Worm (Caenorhabditis elegans) whole organism, L4 larva: Measurements from ENCODE around the gene erg-28.

Source experiments
- F49E8.2 ChIP-seq: sonication (generic microtip); optimal IDR thresholded peaks from 2 replicates; lab custom pipeline; 2016; ENCODE audit warnings: missing compliant biosample characterization, mild to moderate bottlenecking, missing genetic modification characterization, borderline replicate concordance
- R02D3.7 ChIP-seq: fragments of 150-350 bp; sonication (generic microtip); optimal IDR thresholded peaks from 3 replicates; lab custom pipeline; 2014; ENCODE audit warnings: missing biosample characterization, missing genetic modification characterization
- Y48G9A.11 ChIP-seq: fragments of 200-800 bp; sonication (Bioruptor generic); IDR thresholded peaks from 2 replicates; pipeline ENCODE4 v1.3.6; 2022; ENCODE audit warnings: missing genetic modification reagents, missing genetic modification characterization, missing compliant biosample characterization
- Y5F2A.4 ChIP-seq: fragments of 200-800 bp; sonication (Bioruptor generic); optimal IDR thresholded peaks from 2 replicates; lab custom pipeline; 2018; ENCODE audit warnings: mild to moderate bottlenecking, missing genetic modification characterization, missing compliant biosample characterization
- Y75B8A.6 ChIP-seq: fragments of 200-800 bp; sonication (Bioruptor generic); IDR thresholded peaks from 2 replicates; pipeline ENCODE4 v1.3.6; 2022; ENCODE audit warnings: missing genetic modification reagents, missing genetic modification characterization, missing compliant biosample characterization
- attf-4 ChIP-seq: sonication (generic microtip); optimal IDR thresholded peaks from 3 replicates; lab custom pipeline; 2017; ENCODE audit warnings: missing biosample characterization, missing genetic modification characterization
- ceh-20 ChIP-seq: fragments of 200-800 bp; sonication (Bioruptor generic); IDR thresholded peaks from 2 replicates; pipeline ENCODE4 v1.3.6; 2022; ENCODE audit warnings: missing genetic modification reagents, missing genetic modification characterization, missing compliant biosample characterization
- ceh-62 ChIP-seq: sonication (generic microtip); optimal IDR thresholded peaks from 2 replicates; lab custom pipeline; 2017; ENCODE audit warnings: missing biosample characterization, missing genetic modification characterization
- ces-1 ChIP-seq: fragments of 150-350 bp; sonication (generic microtip); optimal IDR thresholded peaks from 4 replicates; lab custom pipeline; 2014; ENCODE audit warnings: missing biosample characterization, missing genetic modification reagents, missing genetic modification characterization
- daf-12 ChIP-seq: fragments of 150-350 bp; optimal IDR thresholded peaks from 2 replicates; lab custom pipeline; 2014; ENCODE audit warnings: missing biosample characterization, missing genetic modification reagents, missing genetic modification characterization
- daf-16 ChIP-seq, 3 experiments: sonication (generic microtip); optimal IDR thresholded peaks; 2 replicates each; lab custom pipeline; 2016 to 2017; ENCODE audit warnings: missing genetic modification characterization in 3 of 3, missing genetic modification reagents in 3 of 3, mild to moderate bottlenecking in 2 of 3, missing compliant biosample characterization in 2 of 3, missing biosample characterization in 1 of 3, moderate library complexity in 1 of 3
- daf-8 ChIP-seq: fragments of 200-800 bp; sonication (Bioruptor generic); IDR thresholded peaks from 2 replicates; pipeline ENCODE4 v1.3.6; 2022; ENCODE audit warnings: missing genetic modification characterization, missing compliant biosample characterization
- dmd-6 ChIP-seq: fragments of 200-800 bp; sonication (Bioruptor generic); IDR thresholded peaks from 2 replicates; pipeline ENCODE4 v1.3.6; 2022; ENCODE audit warnings: missing genetic modification reagents, missing genetic modification characterization, missing compliant biosample characterization
- dmd-8 ChIP-seq: fragments of 200-800 bp; sonication (Bioruptor generic); IDR thresholded peaks from 2 replicates; pipeline ENCODE4 v1.3.6; 2022; ENCODE audit warnings: missing genetic modification characterization, missing compliant biosample characterization
- duxl-1 ChIP-seq: sonication (generic microtip); optimal IDR thresholded peaks from 2 replicates; lab custom pipeline; 2016; ENCODE audit warnings: mild to moderate bottlenecking, missing genetic modification characterization, moderate library complexity, missing compliant biosample characterization; ENCODE audit not compliant: poor library complexity
- dve-1 ChIP-seq: sonication (generic microtip); optimal IDR thresholded peaks from 2 replicates; lab custom pipeline; 2017; ENCODE audit warnings: antibody characterized with exemption, mild to moderate bottlenecking, missing genetic modification characterization, missing compliant biosample characterization; ENCODE audit not compliant: insufficient read depth
- fkh-10 ChIP-seq: fragments of 150-350 bp; optimal IDR thresholded peaks from 2 replicates; lab custom pipeline; 2014; ENCODE audit warnings: missing biosample characterization, missing genetic modification reagents, missing genetic modification characterization
- hlh-11 ChIP-seq: fragments of 200-800 bp; sonication (Bioruptor generic); optimal IDR thresholded peaks from 2 replicates; lab custom pipeline; 2018; ENCODE audit warnings: mild to moderate bottlenecking, missing genetic modification characterization, missing compliant biosample characterization
- hlh-30 ChIP-seq: sonication (generic microtip); optimal IDR thresholded peaks from 2 replicates; lab custom pipeline; 2017; ENCODE audit warnings: antibody characterized with exemption, mild to moderate bottlenecking, missing genetic modification characterization, missing compliant biosample characterization; ENCODE audit not compliant: insufficient read depth
- hmg-1.1 ChIP-seq: fragments of 200-800 bp; sonication (Bioruptor generic); IDR thresholded peaks from 2 replicates; pipeline ENCODE4 v1.3.6; 2022; ENCODE audit warnings: missing genetic modification reagents, missing genetic modification characterization, missing compliant biosample characterization
- jun-1 ChIP-seq: fragments of 150-350 bp; optimal IDR thresholded peaks from 2 replicates; lab custom pipeline; 2014; ENCODE audit warnings: missing biosample characterization, missing genetic modification reagents, missing genetic modification characterization
- lim-7 ChIP-seq: fragments of 200-800 bp; sonication (Bioruptor generic); IDR thresholded peaks from 2 replicates; pipeline ENCODE4 v1.3.6; 2022; ENCODE audit warnings: missing genetic modification characterization, missing compliant biosample characterization
- lir-3 ChIP-seq: sonication (generic microtip); optimal IDR thresholded peaks from 2 replicates; lab custom pipeline; 2016; ENCODE audit warnings: mild to moderate bottlenecking, missing genetic modification characterization, missing compliant biosample characterization
- mdl-1 ChIP-seq, 2 experiments: fragments of 150-350 bp in 1 of 2; sonication (generic microtip) in 1 of 2; optimal IDR thresholded peaks; 2 replicates each; lab custom pipeline; 2014 to 2017; ENCODE audit warnings: missing biosample characterization in 2 of 2, missing genetic modification characterization in 2 of 2
- mdt-29 ChIP-seq: fragments of 200-800 bp; sonication (Bioruptor generic); IDR thresholded peaks from 2 replicates; pipeline ENCODE4 v1.3.6; 2022; ENCODE audit warnings: missing genetic modification reagents, missing genetic modification characterization, missing compliant biosample characterization
- mxl-2 ChIP-seq: fragments of 200-800 bp; sonication (Bioruptor generic); conservative IDR thresholded peaks from 2 replicates; pipeline ENCODE4 v1.3.6; 2022; ENCODE audit warnings: missing genetic modification reagents, missing genetic modification characterization, missing compliant biosample characterization
- mxl-3 ChIP-seq: fragments of 200-800 bp; sonication (Bioruptor generic); optimal IDR thresholded peaks from 2 replicates; lab custom pipeline; 2018; ENCODE audit warnings: mild to moderate bottlenecking, missing genetic modification characterization, missing compliant biosample characterization
- nhr-102 ChIP-seq: sonication (generic microtip); optimal IDR thresholded peaks from 2 replicates; lab custom pipeline; 2016; ENCODE audit warnings: mild to moderate bottlenecking, missing genetic modification characterization, moderate library complexity, missing compliant biosample characterization
- nhr-25 ChIP-seq: sonication (generic microtip); optimal IDR thresholded peaks from 2 replicates; lab custom pipeline; 2017; ENCODE audit warnings: missing genetic modification characterization, mild to moderate bottlenecking, missing compliant biosample characterization, antibody characterized with exemption, moderate library complexity, borderline replicate concordance; ENCODE audit not compliant: insufficient read depth
- nhr-28 ChIP-seq: fragments of 150-350 bp; optimal IDR thresholded peaks from 2 replicates; lab custom pipeline; 2014; ENCODE audit warnings: missing biosample characterization, missing genetic modification characterization
- nhr-42 ChIP-seq: fragments of 200-800 bp; sonication (Bioruptor generic); IDR thresholded peaks from 2 replicates; pipeline ENCODE4 v1.3.6; 2022; ENCODE audit warnings: missing genetic modification characterization, missing compliant biosample characterization
- nhr-48 ChIP-seq: sonication (generic microtip); optimal IDR thresholded peaks from 2 replicates; lab custom pipeline; 2016; ENCODE audit warnings: mild to moderate bottlenecking, missing genetic modification characterization, missing compliant biosample characterization
- nhr-6 ChIP-seq: fragments of 150-350 bp; optimal IDR thresholded peaks from 2 replicates; lab custom pipeline; 2014; ENCODE audit warnings: missing biosample characterization, missing genetic modification characterization
- php-3 ChIP-seq: fragments of 200-800 bp; sonication (Bioruptor generic); IDR thresholded peaks from 2 replicates; pipeline ENCODE4 v1.3.6; 2022; ENCODE audit warnings: missing genetic modification reagents, missing genetic modification characterization, missing compliant biosample characterization
- pqm-1 ChIP-seq: sonication (generic microtip); optimal IDR thresholded peaks from 2 replicates; lab custom pipeline; 2017; ENCODE audit warnings: missing biosample characterization, missing genetic modification characterization
- rbr-2 ChIP-seq: sonication (generic microtip); optimal IDR thresholded peaks from 2 replicates; lab custom pipeline; 2016; ENCODE audit warnings: missing genotype, missing genetic modification characterization, missing compliant biosample characterization
- sdz-12 ChIP-seq: fragments of 200-800 bp; sonication (Bioruptor generic); optimal IDR thresholded peaks from 2 replicates; lab custom pipeline; 2018; ENCODE audit warnings: mild to moderate bottlenecking, missing genetic modification characterization, missing compliant biosample characterization
- tag-97 ChIP-seq: fragments of 200-800 bp; sonication (Bioruptor generic); IDR thresholded peaks from 2 replicates; pipeline ENCODE4 v1.3.6; 2022; ENCODE audit warnings: missing genetic modification characterization, missing compliant biosample characterization
- tra-1 ChIP-seq: fragments of 200-800 bp; sonication (Bioruptor generic); IDR thresholded peaks from 2 replicates; pipeline ENCODE4 v1.3.6; 2022; ENCODE audit warnings: missing genetic modification reagents, missing genetic modification characterization, missing compliant biosample characterization
- unc-130 ChIP-seq: sonication (generic microtip); optimal IDR thresholded peaks from 2 replicates; lab custom pipeline; 2016; ENCODE audit warnings: missing genetic modification reagents, missing genetic modification characterization, missing compliant biosample characterization
- unc-39 ChIP-seq: sonication (generic microtip); optimal IDR thresholded peaks from 2 replicates; lab custom pipeline; 2017; ENCODE audit warnings: missing biosample characterization, missing genetic modification characterization
- unc-62 ChIP-seq, 3 experiments: fragments of 150-350 bp in 1 of 3; sonication (generic microtip); optimal IDR thresholded peaks in 2 of 3; peaks in 1 of 3; 1 replicate in 1 of 3; 2 replicates in 2 of 3; lab custom pipeline; 2014 to 2017; ENCODE audit warnings: missing biosample characterization in 3 of 3, missing genetic modification characterization in 3 of 3, missing genetic modification reagents in 3 of 3, missing genotype in 1 of 3
- vab-7 ChIP-seq: fragments of 200-800 bp; sonication (Bioruptor generic); IDR thresholded peaks from 2 replicates; pipeline ENCODE4 v1.3.6; 2022; ENCODE audit warnings: missing genetic modification reagents, missing genetic modification characterization, missing compliant biosample characterization
- zfp-2 ChIP-seq: sonication (generic microtip); optimal IDR thresholded peaks from 2 replicates; lab custom pipeline; 2016; ENCODE audit warnings: mild to moderate bottlenecking, missing genetic modification characterization, missing compliant biosample characterization
- zip-2 ChIP-seq: fragments of 150-350 bp; optimal IDR thresholded peaks from 2 replicates; lab custom pipeline; 2014; ENCODE audit warnings: missing biosample characterization, missing genetic modification characterization

The erg-28 gene

DNA sequence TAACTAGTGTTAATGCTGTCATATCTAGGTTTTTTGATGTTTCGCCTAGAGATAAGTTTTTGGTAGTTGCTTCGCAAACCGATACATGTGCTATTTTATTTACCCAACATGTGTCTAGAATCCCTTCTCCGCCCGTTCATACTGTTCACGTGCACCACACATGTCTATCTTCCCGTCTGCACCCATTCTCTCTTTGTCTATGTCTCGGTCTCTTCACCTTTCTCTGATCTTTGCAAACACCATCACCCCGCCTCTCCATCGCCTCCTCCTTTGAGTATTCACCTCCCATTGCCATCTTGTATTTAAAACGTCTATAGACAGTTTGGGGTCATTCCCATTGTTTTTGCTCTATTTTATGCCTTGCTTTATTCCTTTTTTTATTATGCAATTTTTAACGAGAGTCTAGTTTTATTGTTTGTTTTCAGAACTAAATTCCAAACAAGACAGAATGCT, 30.1 kb downstream of the erg-28 start, which contains the start of gene F56H9.2 (continued):
- TF ChIP-seq duxl-1 (tag; lab: Kevin White, UChicago) (no peak), R02D3.7 (no peak), nhr-42 (GFP tag; lab: Robert Waterston, UW) (no peak), nhr-25 (tag; lab: Kevin White, UChicago) (peak; percentile 67), tag-97 (GFP tag; lab: Robert Waterston, UW) (no peak), ces-1 (GFP tag; lab: Kevin White, UChicago) (no peak), fkh-10 (GFP tag; lab: Kevin White, UChicago) (no peak), daf-8 (GFP tag; lab: Robert Waterston, UW) (no peak), unc-130 (GFP tag; lab: Kevin White, UChicago) (no peak), F49E8.2 (tag; lab: Kevin White, UChicago) (no peak), hlh-30 (tag; lab: Kevin White, UChicago) (peak; percentile 94), rbr-2 (tag; lab: Kevin White, UChicago) (peak; percentile 48), vab-7 (GFP tag; lab: Robert Waterston, UW) (no peak), nhr-6 (tag; lab: Kevin White, UChicago) (peak; percentile 88), nhr-48 (peak; percentile 96), jun-1 (tag; lab: Kevin White, UChicago) (peak; percentile 23), Y75B8A.6 (GFP tag; lab: Robert Waterston, UW) (no peak), nhr-28 (tag; lab: Kevin White, UChicago) (peak; percentile 51), mdt-29 (peak; percentile 36; the same call in 1 of the 2 replicates), dve-1 (peak; percentile 86), lir-3 (tag; lab: Kevin White, UChicago) (no peak)

ce11 chrV:12637764-12638502, 30.7 kb downstream of the erg-28 start:
- no peak for TF ChIP-seq zfp-2 (tag; lab: Kevin White, UChicago)
- TF ChIP-seq nhr-28 (tag; lab: Kevin White, UChicago): peak; percentile 30
- TF ChIP-seq dmd-8 (GFP tag; lab: Robert Waterston, UW): no peak
- peak; percentile 83 for TF ChIP-seq pqm-1
- TF ChIP-seq nhr-6 (tag; lab: Kevin White, UChicago): peak; percentile 71
- peak; percentile 74 for TF ChIP-seq hlh-11 (tag; lab: Kevin White, UChicago)
- peak; percentile 35 for TF ChIP-seq dve-1
- no peak for TF ChIP-seq ceh-20 (GFP tag; lab: Robert Waterston, UW)
- TF ChIP-seq sdz-12: no peak
- TF ChIP-seq daf-16 (GFP tag; optimal IDR thresholded peaks at IDR 0.05; lab: Kevin White, UChicago): peak in 1 of 2 experiments; percentile 61
- TF ChIP-seq daf-16 (tag; optimal IDR thresholded peaks at IDR 0.05; lab: Kevin White, UChicago): peak; percentile 91
- 0 out of 2 replicates have a peak, but pooled peaks have one; percentile 50 for TF ChIP-seq tra-1 (GFP tag; lab: Robert Waterston, UW)
- TF ChIP-seq mxl-2 (GFP tag; lab: Robert Waterston, UW): 0 out of 2 replicates have a peak, but pooled peaks have one; percentile 38
- TF ChIP-seq hlh-30 (tag; lab: Kevin White, UChicago): peak; percentile 70
- TF ChIP-seq ceh-62 (tag; lab: Kevin White, UChicago): no peak
- peak in 1 of 2 experiments; percentile 7 for TF ChIP-seq unc-62 (GFP tag; optimal IDR thresholded peaks at IDR 0.05 in 1 of 2; lab: Kevin White, UChicago)
- no peak for TF ChIP-seq unc-62 (tag; optimal IDR thresholded peaks at IDR 0.05; lab: Kevin White, UChicago)
- TF ChIP-seq Y48G9A.11 (GFP tag; lab: Robert Waterston, UW): no peak
- TF ChIP-seq dmd-6: peak; percentile 50
- TF ChIP-seq nhr-25 (tag; lab: Kevin White, UChicago): no peak
- TF ChIP-seq mxl-3 (GFP tag; lab: Kevin White, UChicago): peak; percentile 32
- TF ChIP-seq vab-7 (GFP tag; lab: Robert Waterston, UW): no peak
- no peak for TF ChIP-seq zip-2 (tag; lab: Kevin White, UChicago)
- TF ChIP-seq mdl-1 (tag; optimal IDR thresholded peaks at IDR 0.05; lab: Kevin White, UChicago): peak in 1 of 2 experiments; percentile 65
- no peak for TF ChIP-seq daf-12 (tag; lab: Kevin White, UChicago)
- TF ChIP-seq nhr-102 (tag; lab: Kevin White, UChicago): no peak
- TF ChIP-seq unc-39 (tag; lab: Kevin White, UChicago): no peak
- peak; percentile 56; the same call in 1 of the 2 replicates for TF ChIP-seq php-3 (GFP tag; lab: Robert Waterston, UW)
- no peak for TF ChIP-seq F49E8.2 (tag; lab: Kevin White, UChicago)
- TF ChIP-seq attf-4 (tag; lab: Kevin White, UChicago): no peak
- TF ChIP-seq hmg-1.1: no peak
- TF ChIP-seq lim-7: no peak
- no peak for TF ChIP-seq Y5F2A.4 (GFP tag; lab: Kevin White, UChicago)
